Worm (Caenorhabditis elegans): ENCODE results near the gene Y22D7AL.4.
A peak's percentile ranks its signal among the peaks of the same experiment; 100 is the strongest.

- TF ChIP-seq pha-4 (tag; optimal IDR thresholded peaks at IDR 0.05) (no peak), snpc-4 (tag; optimal IDR thresholded peaks at IDR 0.05) (no peak), blmp-1 (tag; optimal IDR thresholded peaks at IDR 0.05) (no peak), nhr-12 (tag; optimal IDR thresholded peaks at IDR 0.05) (no peak), ceh-43 (GFP tag; optimal IDR thresholded peaks at IDR 0.05) (no peak), elt-3 (tag; optimal IDR thresholded peaks at IDR 0.05) (no peak), ztf-11 (tag; optimal IDR thresholded peaks at IDR 0.05) (no peak), ceh-83 (GFP tag; optimal IDR thresholded peaks at IDR 0.05) (no peak), mep-1 (tag; optimal IDR thresholded peaks at IDR 0.05) (no peak), hlh-1 (tag; optimal IDR thresholded peaks at IDR 0.05) (no peak), zip-8 (tag; optimal IDR thresholded peaks at IDR 0.05) (no peak), lsy-2 (tag; optimal IDR thresholded peaks at IDR 0.05) (peak; percentile 62), unc-120 (tag; optimal IDR thresholded peaks at IDR 0.05; ENCODE audit: poor library complexity, severe bottlenecking) (no peak), mab-5 (tag; optimal IDR thresholded peaks at IDR 0.05) (no peak)
Observed at ce11 chrIII:1616245-1617026, 10.0 kb upstream of the Y22D7AL.4 start.

All from whole organism, mixed stage, embryonic.